Fruit fly (Drosophila melanogaster) whole organism, embryonic: ENCODE measurements around the gene CG5003.

Experiments used
- ATbp ChIP-seq: fragments of 200-800 bp; sonication (Bioruptor generic); optimal IDR thresholded peaks from 2 replicates; lab custom pipeline; 2017; ENCODE audit warnings: missing biosample characterization, mild to moderate bottlenecking, missing genetic modification characterization, missing genetic modification reagents
- Antp ChIP-seq: fragments of 200-800 bp; sonication (Bioruptor generic); optimal IDR thresholded peaks from 3 replicates; lab custom pipeline; 2016; ENCODE audit warnings: missing biosample characterization, missing genetic modification characterization
- CG11093 ChIP-seq: fragments of 200-800 bp; sonication (Bioruptor generic); IDR thresholded peaks from 3 replicates; pipeline ENCODE4 v1.3.6; 2022; ENCODE audit warnings: missing biosample characterization, missing genetic modification characterization
- CG11696 ChIP-seq: fragments of 200-800 bp; sonication (Bioruptor generic); IDR thresholded peaks from 2 replicates; pipeline ENCODE4 v1.3.6; 2022; ENCODE audit warnings: missing biosample characterization, missing genetic modification characterization
- CG12155 ChIP-seq: fragments of 200-800 bp; sonication (Bioruptor generic); optimal IDR thresholded peaks from 3 replicates; lab custom pipeline; 2016; ENCODE audit warnings: missing biosample characterization, missing genetic modification characterization
- CG12299 ChIP-seq: fragments of 200-800 bp; sonication (Bioruptor generic); optimal IDR thresholded peaks from 2 replicates; lab custom pipeline; 2018; ENCODE audit warnings: missing biosample characterization, mild to moderate bottlenecking, missing genetic modification characterization
- CG13424 ChIP-seq: fragments of 200-800 bp; sonication (Bioruptor generic); optimal IDR thresholded peaks from 2 replicates; lab custom pipeline; 2019; ENCODE audit warnings: missing biosample characterization, mild to moderate bottlenecking, missing genetic modification characterization, moderate library complexity
- CG14441 ChIP-seq: fragments of 200-800 bp; sonication (Bioruptor generic); IDR thresholded peaks from 2 replicates; pipeline ENCODE4 v1.3.6; 2022; ENCODE audit warnings: missing biosample characterization, missing genetic modification characterization
- CG1647 ChIP-seq: fragments of 200-800 bp; sonication (Bioruptor generic); optimal IDR thresholded peaks from 3 replicates; lab custom pipeline; 2016; ENCODE audit warnings: missing biosample characterization, missing genetic modification characterization
- CG3065 ChIP-seq: fragments of 200-800 bp; sonication (Bioruptor generic); optimal IDR thresholded peaks from 2 replicates; lab custom pipeline; 2016; ENCODE audit warnings: missing biosample characterization, missing genetic modification characterization
- CG31388 ChIP-seq: fragments of 200-800 bp; sonication (Bioruptor generic); optimal IDR thresholded peaks from 2 replicates; lab custom pipeline; 2016; ENCODE audit warnings: missing biosample characterization, missing genetic modification characterization
- CG6254 ChIP-seq: fragments of 200-800 bp; sonication (Bioruptor generic); optimal IDR thresholded peaks from 3 replicates; lab custom pipeline; 2017; ENCODE audit warnings: mild to moderate bottlenecking, missing biosample characterization, missing genetic modification reagents, missing genetic modification characterization
- CG6272 ChIP-seq: fragments of 200-800 bp; sonication (Bioruptor generic); IDR thresholded peaks from 2 replicates; pipeline ENCODE4 v1.3.6; 2022; ENCODE audit warnings: missing biosample characterization, missing genetic modification characterization
- CG9609 ChIP-seq: fragments of 200-800 bp; sonication (Bioruptor generic); optimal IDR thresholded peaks from 3 replicates; lab custom pipeline; 2016; ENCODE audit warnings: missing biosample characterization, missing genetic modification characterization
- D19B ChIP-seq: fragments of 200-800 bp; sonication (Bioruptor generic); optimal IDR thresholded peaks from 2 replicates; lab custom pipeline; 2017; ENCODE audit warnings: missing biosample characterization, mild to moderate bottlenecking, missing genetic modification characterization
- Dek ChIP-seq: fragments of 200-800 bp; sonication (Bioruptor generic); optimal IDR thresholded peaks from 3 replicates; lab custom pipeline; 2019; ENCODE audit warnings: missing biosample characterization, mild to moderate bottlenecking, missing genetic modification characterization, moderate library complexity
- Doc3 ChIP-seq: fragments of 200-800 bp; sonication (Bioruptor generic); IDR thresholded peaks from 3 replicates; pipeline ENCODE4 v1.3.6; 2022; ENCODE audit warnings: missing biosample characterization, missing genetic modification characterization; ENCODE audit not compliant: partially characterized antibody
- Dp ChIP-seq: fragments of 200-800 bp; sonication (Bioruptor generic); optimal IDR thresholded peaks from 2 replicates; lab custom pipeline; 2018; ENCODE audit warnings: missing biosample characterization, mild to moderate bottlenecking, missing genetic modification characterization, moderate library complexity
- Dref ChIP-seq: fragments of 200-800 bp; sonication (Bioruptor generic); IDR thresholded peaks from 2 replicates; pipeline ENCODE4 v1.3.6; 2022; ENCODE audit warnings: missing biosample characterization, missing genetic modification characterization
- Ets65A ChIP-seq: fragments of 200-800 bp; sonication (Bioruptor generic); peaks from one replicate; lab custom pipeline; 2016; ENCODE audit warnings: missing biosample characterization, missing genetic modification characterization
- Fer3 ChIP-seq: fragments of 200-800 bp; sonication (Bioruptor generic); optimal IDR thresholded peaks from 2 replicates; lab custom pipeline; 2018; ENCODE audit warnings: missing biosample characterization, mild to moderate bottlenecking, missing genetic modification characterization, moderate library complexity
- HLH3B ChIP-seq: fragments of 200-800 bp; sonication (Bioruptor generic); IDR thresholded peaks from 2 replicates; pipeline ENCODE4 v1.3.6; 2022; ENCODE audit warnings: missing biosample characterization, missing genetic modification characterization
- HLHmδ ChIP-seq: fragments of 200-800 bp; sonication (Bioruptor generic); optimal IDR thresholded peaks from 2 replicates; lab custom pipeline; 2018; ENCODE audit warnings: missing biosample characterization, mild to moderate bottlenecking, missing genetic modification characterization, moderate library complexity
- HmgZ ChIP-seq: fragments of 200-800 bp; sonication (Bioruptor generic); optimal IDR thresholded peaks from 2 replicates; lab custom pipeline; 2018; ENCODE audit warnings: missing biosample characterization, mild to moderate bottlenecking, missing genetic modification characterization
- Hr39 ChIP-seq: fragments of >200 bp; optimal IDR thresholded peaks from 2 replicates; lab custom pipeline; 2017
- MBD-R2 ChIP-seq: fragments of 200-800 bp; sonication (Bioruptor generic); IDR thresholded peaks from 2 replicates; pipeline ENCODE4 v1.3.6; 2022; ENCODE audit warnings: missing biosample characterization, missing genetic modification characterization
- Mrtf ChIP-seq: fragments of 200-800 bp; sonication (Bioruptor generic); IDR thresholded peaks from 3 replicates; pipeline ENCODE4 v1.3.6; 2022; ENCODE audit warnings: missing biosample characterization, missing genetic modification characterization
- Neu2 ChIP-seq: fragments of 200-800 bp; sonication (Bioruptor generic); optimal IDR thresholded peaks from 3 replicates; lab custom pipeline; 2016; ENCODE audit warnings: missing biosample characterization, missing genetic modification characterization, borderline replicate concordance
- Opbp ChIP-seq: fragments of 200-800 bp; sonication (Bioruptor generic); IDR thresholded peaks from 3 replicates; pipeline ENCODE4 v1.3.6; 2022; ENCODE audit warnings: missing biosample characterization, missing genetic modification characterization; ENCODE audit not compliant: partially characterized antibody
- Optix ChIP-seq: fragments of 200-800 bp; sonication (Bioruptor generic); IDR thresholded peaks from 3 replicates; pipeline ENCODE4 v1.3.6; 2022; ENCODE audit warnings: missing biosample characterization, missing genetic modification characterization
- Xbp1 ChIP-seq: fragments of 200-800 bp; sonication (Bioruptor generic); optimal IDR thresholded peaks from 3 replicates; lab custom pipeline; 2016; ENCODE audit warnings: missing biosample characterization, mild to moderate bottlenecking, missing genetic modification characterization
- ase ChIP-seq: fragments of 200-800 bp; sonication (Bioruptor generic); IDR thresholded peaks from 3 replicates; pipeline ENCODE4 v1.3.6; 2022; ENCODE audit warnings: missing biosample characterization, missing genetic modification characterization
- bab2 ChIP-seq: fragments of 200-800 bp; sonication (Bioruptor generic); optimal IDR thresholded peaks from 2 replicates; lab custom pipeline; 2016; ENCODE audit warnings: missing biosample characterization, missing genetic modification characterization
- chif ChIP-seq, 2 experiments: fragments of 200-800 bp; sonication (Bioruptor generic); optimal IDR thresholded peaks; 3 replicates each; lab custom pipeline; 2016; ENCODE audit warnings: missing biosample characterization in 2 of 2, missing genetic modification characterization in 2 of 2
- corto ChIP-seq: fragments of 200-800 bp; sonication (Bioruptor generic); optimal IDR thresholded peaks from 2 replicates; lab custom pipeline; 2016; ENCODE audit warnings: missing biosample characterization, mild to moderate bottlenecking, missing genetic modification characterization, moderate library complexity
- dm ChIP-seq: fragments of 200-800 bp; sonication (Bioruptor generic); optimal IDR thresholded peaks from 3 replicates; lab custom pipeline; 2016; ENCODE audit warnings: missing biosample characterization, missing genetic modification characterization
- dmrt99B ChIP-seq: fragments of 200-800 bp; sonication (Bioruptor generic); optimal IDR thresholded peaks from 2 replicates; lab custom pipeline; 2018; ENCODE audit warnings: missing biosample characterization, mild to moderate bottlenecking, missing genetic modification characterization, moderate library complexity
- gem ChIP-seq: fragments of 200-800 bp; sonication (Bioruptor generic); optimal IDR thresholded peaks from 2 replicates; lab custom pipeline; 2019; ENCODE audit warnings: missing biosample characterization, mild to moderate bottlenecking, missing genetic modification characterization, moderate library complexity
- maf-S ChIP-seq: fragments of 200-800 bp; sonication (Bioruptor generic); optimal IDR thresholded peaks from 2 replicates; lab custom pipeline; 2016; ENCODE audit warnings: missing biosample characterization, missing genetic modification characterization
- sisA ChIP-seq: fragments of 200-800 bp; sonication (Bioruptor generic); IDR thresholded peaks from 2 replicates; pipeline ENCODE4 v1.3.6; 2022; ENCODE audit warnings: missing biosample characterization, missing genetic modification characterization
- sr ChIP-seq: fragments of 200-800 bp; sonication (Bioruptor generic); IDR thresholded peaks from 3 replicates; pipeline ENCODE4 v1.3.6; 2022; ENCODE audit warnings: missing biosample characterization, missing genetic modification characterization
- tll ChIP-seq, 2 experiments: fragments of 200-800 bp in 1 of 2; fragments of >200 bp in 1 of 2; sonication (Bioruptor generic) in 1 of 2; optimal IDR thresholded peaks; 2 replicates each; lab custom pipeline; 2017 to 2019; ENCODE audit warnings: missing biosample characterization in 2 of 2, missing genetic modification characterization in 2 of 2, mild to moderate bottlenecking in 1 of 2, moderate library complexity in 1 of 2
- twi ChIP-seq: fragments of 200-800 bp; optimal IDR thresholded peaks from 2 replicates; lab custom pipeline; 2019; ENCODE audit warnings: missing biosample characterization, mild to moderate bottlenecking, missing genetic modification characterization, moderate library complexity
- vvl ChIP-seq: fragments of 200-800 bp; sonication (Bioruptor generic); IDR thresholded peaks from 2 replicates; pipeline ENCODE4 v1.3.6; 2022; ENCODE audit warnings: missing biosample characterization, missing genetic modification characterization
- yki ChIP-seq: fragments of >200 bp; optimal IDR thresholded peaks from 3 replicates; lab custom pipeline; 2018
- zen ChIP-seq: fragments of 200-800 bp; sonication (Bioruptor generic); optimal IDR thresholded peaks from 3 replicates; lab custom pipeline; 2018; ENCODE audit warnings: missing biosample characterization, mild to moderate bottlenecking, missing genetic modification characterization, moderate library complexity

CG5003 gene

dm6 chr3R:27937752-27938694 is 21.7 kb upstream of the CG5003 start, which contains the start of the genes NSD and BOD1 (continued):
- TF ChIP-seq CG12155 (GFP tag; lab: Kevin White, UChicago): peak; percentile 6
- peak; percentile 73 for TF ChIP-seq Xbp1 (GFP tag; lab: Kevin White, UChicago)
- peak; percentile 79 for TF ChIP-seq CG6272
- no peak for TF ChIP-seq corto
- no peak for TF ChIP-seq CG6254
- peak; percentile 1 for TF ChIP-seq CG9609
- TF ChIP-seq vvl (GFP tag; lab: Robert Waterston, UW): peak; percentile 79
- TF ChIP-seq dmrt99B (tag; lab: Kevin White, UChicago): no peak
- TF ChIP-seq CG11093 (GFP tag; lab: Robert Waterston, UW): no peak
- TF ChIP-seq CG11696 (GFP tag; lab: Robert Waterston, UW): no peak
- TF ChIP-seq CG12299 (tag; lab: Kevin White, UChicago): no peak
- peak; percentile 80 for TF ChIP-seq Ets65A
- TF ChIP-seq D19B (GFP tag; lab: Kevin White, UChicago): no peak
- TF ChIP-seq Doc3: peak; percentile 67
- TF ChIP-seq Fer3 (tag; lab: Kevin White, UChicago): peak; percentile 39
- TF ChIP-seq yki: no peak
- peak; percentile 47 for TF ChIP-seq ATbp (GFP tag; lab: Kevin White, UChicago)
- TF ChIP-seq Opbp: peak; percentile 98
- no peak for TF ChIP-seq bab2 (GFP tag; lab: Kevin White, UChicago)
- no peak for TF ChIP-seq maf-S (GFP tag; lab: Kevin White, UChicago)
- TF ChIP-seq Dref (GFP tag; lab: Robert Waterston, UW): peak; percentile 100
- TF ChIP-seq CG31388 (GFP tag; lab: Kevin White, UChicago): no peak
- TF ChIP-seq Mrtf: peak; percentile 40; the same call in 1 of the 3 replicates
- no peak for TF ChIP-seq CG3065 (GFP tag; lab: Kevin White, UChicago)
- TF ChIP-seq sisA: peak; percentile 81
- TF ChIP-seq Antp: peak; percentile 24
- peak; percentile 45 for TF ChIP-seq CG13424 (tag; lab: Kevin White, UChicago)
- no peak for TF ChIP-seq HLHmδ
- peak; percentile 39 for TF ChIP-seq Dek
- TF ChIP-seq chif (GFP tag; optimal IDR thresholded peaks at IDR 0.05; lab: Kevin White, UChicago): peak in 1 of 2 experiments; percentile 26
- TF ChIP-seq HmgZ (tag; lab: Kevin White, UChicago): peak; percentile 41
- TF ChIP-seq dm (GFP tag; lab: Kevin White, UChicago): peak; percentile 4
- peak; percentile 78 for TF ChIP-seq gem (tag; lab: Kevin White, UChicago)
- TF ChIP-seq Optix (GFP tag; lab: Robert Waterston, UW): peak; percentile 55; the same call in 1 of the 3 replicates
- peak; percentile 63 for TF ChIP-seq Dp (GFP tag; lab: Kevin White, UChicago)
- peak; percentile 74 for TF ChIP-seq ase (GFP tag; lab: Robert Waterston, UW)
- peak; percentile 69 for TF ChIP-seq CG14441
- peak; percentile 52; the same call in 1 of the 2 replicates for TF ChIP-seq HLH3B
- no peak for TF ChIP-seq Hr39
- TF ChIP-seq CG1647 (GFP tag; lab: Kevin White, UChicago): peak; percentile 27
- TF ChIP-seq MBD-R2: peak; percentile 88

- TF ChIP-seq sr (GFP tag; lab: Robert Waterston, UW): no peak
- TF ChIP-seq Neu2: peak; percentile 31
- TF ChIP-seq tll (GFP tag; optimal IDR thresholded peaks at IDR 0.05; lab: Kevin White, UChicago): peak in 1 of 2 experiments; percentile 52
- peak; percentile 44 for TF ChIP-seq twi
- peak; percentile 98 for TF ChIP-seq zen
These were observed 15.1 kb upstream of the CG5003 start for dm6 chr3R:27931461-27931860.
